Worm (Caenorhabditis elegans) whole organism, L1 larva: Measurements from ENCODE around the gene F38B2.3.

Experiments used
- hpl-2 ChIP-seq: fragments of 150-350 bp; optimal IDR thresholded peaks from 2 replicates; lab custom pipeline; 2014; ENCODE audit warnings: missing biosample characterization, missing genetic modification reagents, missing genetic modification characterization
- lir-3 ChIP-seq: sonication (generic microtip); optimal IDR thresholded peaks from 2 replicates; lab custom pipeline; 2016; ENCODE audit warnings: mild to moderate bottlenecking, missing genetic modification characterization, moderate library complexity, missing compliant biosample characterization; ENCODE audit not compliant: poor library complexity
- nhr-76 ChIP-seq: sonication (generic microtip); optimal IDR thresholded peaks from 2 replicates; lab custom pipeline; 2017; ENCODE audit warnings: missing biosample characterization, missing genetic modification characterization
- vab-15 ChIP-seq: sonication (generic microtip); optimal IDR thresholded peaks from 2 replicates; lab custom pipeline; 2017; ENCODE audit warnings: missing genotype, mild to moderate bottlenecking, missing genetic modification characterization, missing compliant biosample characterization
- zip-4 ChIP-seq: fragments of 200-800 bp; sonication (Bioruptor generic); optimal IDR thresholded peaks from 2 replicates; lab custom pipeline; 2018; ENCODE audit warnings: mild to moderate bottlenecking, missing genetic modification characterization, moderate library complexity, missing compliant biosample characterization

DNA sequence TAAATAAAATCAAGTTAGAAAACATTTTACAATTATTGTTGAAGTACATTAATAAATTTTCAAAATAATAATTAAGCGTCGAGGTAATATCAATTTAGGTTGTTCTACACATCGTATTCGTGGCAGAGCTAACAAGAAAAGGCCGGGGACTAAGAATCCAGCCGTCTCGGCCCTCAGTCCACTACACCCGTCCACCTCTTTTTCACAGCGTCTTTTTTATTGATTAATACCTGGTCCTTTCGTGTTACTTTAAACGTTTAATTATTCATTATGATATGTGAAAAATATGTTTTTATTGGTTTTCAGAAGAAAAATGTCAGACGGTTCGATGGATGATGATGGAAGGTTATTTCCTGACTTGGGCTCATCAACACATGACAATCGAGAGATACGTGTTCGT is 20.9 kb upstream of the F38B2.3 start, which contains the start of gene vhl-1:
- no peak for TF ChIP-seq zip-4 (GFP tag; lab: Kevin White, UChicago)
- TF ChIP-seq hpl-2 (GFP tag; lab: Kevin White, UChicago), result no peak
- no peak for TF ChIP-seq vab-15 (tag; lab: Kevin White, UChicago)
- no peak for TF ChIP-seq nhr-76
- TF ChIP-seq lir-3, result no peak
